Fruit fly (Drosophila melanogaster) whole organism, wandering third instar larva: ENCODE results near the gene Vlet.

Source experiments
- Dfd ChIP-seq: fragments of >200 bp; optimal IDR thresholded peaks from 2 replicates; lab custom pipeline; 2017; ENCODE audit warnings: missing biosample characterization, missing genetic modification characterization
- OdsH ChIP-seq: fragments of 200-800 bp; sonication (Bioruptor generic); optimal IDR thresholded peaks from 2 replicates; lab custom pipeline; 2016; ENCODE audit warnings: missing biosample characterization, mild to moderate bottlenecking, missing genetic modification characterization
- pan ChIP-seq: fragments of >200 bp; optimal IDR thresholded peaks from 2 replicates; lab custom pipeline; 2017

DNA sequence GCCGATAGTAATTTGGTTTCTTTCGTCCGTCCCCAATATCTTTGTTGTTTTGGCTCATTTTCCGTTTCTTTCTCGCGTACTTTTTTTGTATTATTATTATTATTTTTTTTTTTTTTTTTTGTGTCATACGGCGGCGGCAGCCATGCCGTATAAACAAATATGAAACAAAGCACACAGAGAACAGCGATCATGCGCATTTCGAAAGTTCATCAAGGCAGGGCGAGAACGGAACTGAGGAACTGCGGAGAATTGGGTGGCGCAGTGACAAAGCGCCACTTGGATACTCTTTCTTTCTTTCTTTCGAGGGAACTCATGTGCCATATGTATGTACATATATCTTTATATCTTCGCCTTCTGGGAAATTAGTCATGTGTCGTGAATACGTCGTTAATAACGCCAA, 6.1 kb upstream of the Vlet start:
- no peak for TF ChIP-seq pan (lab: Kevin White, UChicago)
- peak; percentile 25 for TF ChIP-seq OdsH (GFP tag; lab: Kevin White, UChicago)
- no peak for TF ChIP-seq Dfd
